Worm (Caenorhabditis elegans): ENCODE measurements around the gene pals-33.

ce11 chrV:3714750-3715149 lies 41.6 kb downstream of the pals-33 start:
- TF ChIP-seq snpc-4 (tag; optimal IDR thresholded peaks at IDR 0.05) (no peak), unc-39 (tag; optimal IDR thresholded peaks at IDR 0.05) (no peak), unc-120 (tag; optimal IDR thresholded peaks at IDR 0.05; ENCODE audit: poor library complexity, severe bottlenecking) (no peak), lin-13 (tag; optimal IDR thresholded peaks at IDR 0.05) (no peak), mab-5 (tag; optimal IDR thresholded peaks at IDR 0.05) (no peak), unc-62 (GFP tag; optimal IDR thresholded peaks at IDR 0.05) (no peak), nhr-237 (tag; optimal IDR thresholded peaks at IDR 0.05) (no peak), elt-3 (tag; optimal IDR thresholded peaks at IDR 0.05) (no peak), sem-2 (GFP tag; optimal IDR thresholded peaks at IDR 0.05) (no peak), lsy-2 (tag; optimal IDR thresholded peaks at IDR 0.05) (no peak), pha-4 (tag; optimal IDR thresholded peaks at IDR 0.05) (no peak)

All from whole organism, mixed stage, embryonic.